Worm (Caenorhabditis elegans) whole organism, young adult: ENCODE results near the gene F44D12.6.

ENCODE experiments used
- B0019.2 ChIP-seq: fragments of 200-800 bp; sonication (Bioruptor generic); conservative IDR thresholded peaks from 2 replicates; pipeline ENCODE4 v1.3.6; 2022; ENCODE audit warnings: missing genetic modification reagents, missing genetic modification characterization, missing compliant biosample characterization
- B0261.1 ChIP-seq: sonication (generic microtip); optimal IDR thresholded peaks from 2 replicates; lab custom pipeline; 2016; ENCODE audit warnings: mild to moderate bottlenecking, missing genetic modification characterization, moderate library complexity, missing compliant biosample characterization
- C06A6.2 ChIP-seq: fragments of 200-800 bp; sonication (Bioruptor generic); conservative IDR thresholded peaks from 2 replicates; pipeline ENCODE4 v1.3.6; 2022; ENCODE audit warnings: missing genetic modification characterization, missing compliant biosample characterization
- D2030.7 ChIP-seq: fragments of 200-800 bp; sonication (Bioruptor generic); IDR thresholded peaks from 2 replicates; pipeline ENCODE4 v1.3.6; 2022; ENCODE audit warnings: missing genetic modification reagents, missing genetic modification characterization, missing compliant biosample characterization
- F10E7.11 ChIP-seq: sonication (generic microtip); optimal IDR thresholded peaks from 2 replicates; lab custom pipeline; 2017; ENCODE audit warnings: mild to moderate bottlenecking, missing genetic modification characterization, moderate library complexity, missing compliant biosample characterization
- F22D6.2 ChIP-seq: sonication (generic microtip); optimal IDR thresholded peaks from 2 replicates; lab custom pipeline; 2016; ENCODE audit warnings: mild to moderate bottlenecking, missing genetic modification characterization, missing compliant biosample characterization
- F23B12.7 ChIP-seq: sonication (generic microtip); optimal IDR thresholded peaks from 2 replicates; lab custom pipeline; 2017; ENCODE audit warnings: missing genetic modification characterization, mild to moderate bottlenecking, missing compliant biosample characterization, antibody characterized with exemption, moderate library complexity; ENCODE audit not compliant: insufficient read depth
- F33H1.4 ChIP-seq: fragments of 200-800 bp; sonication (Bioruptor generic); IDR thresholded peaks from 2 replicates; pipeline ENCODE4 v1.3.6; 2022; ENCODE audit warnings: missing genetic modification reagents, missing genetic modification characterization, missing compliant biosample characterization
- F49E8.2 ChIP-seq: sonication (generic microtip); optimal IDR thresholded peaks from 3 replicates; lab custom pipeline; 2017; ENCODE audit warnings: missing genetic modification characterization, mild to moderate bottlenecking, missing compliant biosample characterization, antibody characterized with exemption, moderate library complexity; ENCODE audit not compliant: insufficient read depth
- F52B5.7 ChIP-seq: sonication (generic microtip); optimal IDR thresholded peaks from 2 replicates; lab custom pipeline; 2016; ENCODE audit warnings: mild to moderate bottlenecking, missing genetic modification characterization, missing compliant biosample characterization
- F55B11.4 ChIP-seq: sonication (generic microtip); optimal IDR thresholded peaks from 2 replicates; lab custom pipeline; 2016; ENCODE audit warnings: missing compliant biosample characterization, missing genetic modification characterization, borderline replicate concordance; ENCODE audit not compliant: insufficient read depth
- F57C9.4 ChIP-seq: sonication (generic microtip); optimal IDR thresholded peaks from 2 replicates; lab custom pipeline; 2017; ENCODE audit warnings: mild to moderate bottlenecking, missing genetic modification characterization, missing compliant biosample characterization
- Y56A3A.18 ChIP-seq: fragments of 200-800 bp; sonication (Bioruptor generic); IDR thresholded peaks from 2 replicates; pipeline ENCODE4 v1.3.6; 2022; ENCODE audit warnings: missing genetic modification reagents, missing genetic modification characterization, missing compliant biosample characterization
- Y67H2A.10 ChIP-seq: fragments of 200-800 bp; sonication (Bioruptor generic); conservative IDR thresholded peaks from 2 replicates; pipeline ENCODE4 v1.3.6; 2022; ENCODE audit warnings: missing genetic modification reagents, missing genetic modification characterization, missing compliant biosample characterization
- ama-1 ChIP-seq, 3 experiments: fragments of 150-350 bp in 1 of 3; sonication (generic microtip) in 2 of 3; optimal IDR thresholded peaks; 2 replicates each; lab custom pipeline; 2014 to 2018; ENCODE audit warnings: missing biosample characterization in 2 of 3, missing genetic modification characterization in 2 of 3, missing genetic modification reagents in 2 of 3
- aptf-3 ChIP-seq: fragments of 200-800 bp; sonication (Bioruptor generic); IDR thresholded peaks from 2 replicates; pipeline ENCODE4 v1.3.6; 2022; ENCODE audit warnings: missing genetic modification characterization, missing compliant biosample characterization
- atf-7 ChIP-seq: sonication (generic microtip); optimal IDR thresholded peaks from 2 replicates; lab custom pipeline; 2017; ENCODE audit warnings: mild to moderate bottlenecking, missing genetic modification characterization, missing compliant biosample characterization
- attf-5 ChIP-seq: fragments of 200-800 bp; sonication (Bioruptor generic); optimal IDR thresholded peaks from 2 replicates; lab custom pipeline; 2018; ENCODE audit warnings: mild to moderate bottlenecking, missing genetic modification characterization, missing compliant biosample characterization
- cebp-2 ChIP-seq: fragments of 200-800 bp; sonication (Bioruptor generic); IDR thresholded peaks from 2 replicates; pipeline ENCODE4 v1.3.6; 2022; ENCODE audit warnings: missing genetic modification characterization, missing compliant biosample characterization
- ceh-58 ChIP-seq: fragments of 200-800 bp; sonication (Bioruptor generic); IDR thresholded peaks from 2 replicates; pipeline ENCODE4 v1.3.6; 2022; ENCODE audit warnings: missing genetic modification characterization, missing compliant biosample characterization
- ceh-79 ChIP-seq: sonication (generic microtip); optimal IDR thresholded peaks from 2 replicates; lab custom pipeline; 2017; ENCODE audit warnings: mild to moderate bottlenecking, missing genetic modification characterization, missing compliant biosample characterization
- ceh-91 ChIP-seq: fragments of 200-800 bp; sonication (Bioruptor generic); IDR thresholded peaks from 2 replicates; pipeline ENCODE4 v1.3.6; 2022; ENCODE audit warnings: missing genetic modification reagents, missing genetic modification characterization, missing compliant biosample characterization
- die-1 ChIP-seq: sonication (generic microtip); optimal IDR thresholded peaks from 2 replicates; lab custom pipeline; 2016; ENCODE audit warnings: missing genotype, mild to moderate bottlenecking, missing genetic modification characterization, missing compliant biosample characterization
- dox-1 ChIP-seq: fragments of 200-800 bp; sonication (Bioruptor generic); IDR thresholded peaks from 2 replicates; pipeline ENCODE4 v1.3.6; 2022; ENCODE audit warnings: missing genetic modification reagents, missing genetic modification characterization, missing compliant biosample characterization
- dpl-1 ChIP-seq: fragments of 150-350 bp; optimal IDR thresholded peaks from 2 replicates; lab custom pipeline; 2014; ENCODE audit warnings: missing biosample characterization, missing genetic modification reagents, missing genetic modification characterization
- egl-18 ChIP-seq: fragments of 200-800 bp; sonication (Bioruptor generic); IDR thresholded peaks from 2 replicates; pipeline ENCODE4 v1.3.6; 2022; ENCODE audit warnings: missing genetic modification reagents, missing genetic modification characterization, missing compliant biosample characterization
- egrh-3 ChIP-seq: fragments of 200-800 bp; sonication (Bioruptor generic); IDR thresholded peaks from 2 replicates; pipeline ENCODE4 v1.3.6; 2022; ENCODE audit warnings: missing genetic modification reagents, missing genetic modification characterization, missing compliant biosample characterization
- ekl-4 ChIP-seq: fragments of 200-800 bp; sonication (Bioruptor generic); IDR thresholded peaks from 2 replicates; pipeline ENCODE4 v1.3.6; 2022; ENCODE audit warnings: missing genetic modification reagents, missing genetic modification characterization, missing compliant biosample characterization
- ets-4 ChIP-seq: fragments of 200-800 bp; sonication (Bioruptor generic); optimal IDR thresholded peaks from 2 replicates; lab custom pipeline; 2018; ENCODE audit warnings: mild to moderate bottlenecking, missing genetic modification characterization, missing compliant biosample characterization
- gei-17 ChIP-seq: fragments of 200-800 bp; sonication (Bioruptor generic); optimal IDR thresholded peaks from 2 replicates; lab custom pipeline; 2018; ENCODE audit warnings: mild to moderate bottlenecking, missing genetic modification characterization, missing compliant biosample characterization
- hrde-1 ChIP-seq: sonication (generic microtip); optimal IDR thresholded peaks from 2 replicates; lab custom pipeline; 2016; ENCODE audit warnings: missing genetic modification characterization, mild to moderate bottlenecking, missing compliant biosample characterization, moderate library complexity, missing genotype, missing genetic modification reagents, borderline replicate concordance
- hsf-1 ChIP-seq: fragments of 200-800 bp; sonication (Bioruptor generic); IDR thresholded peaks from 2 replicates; pipeline ENCODE4 v1.3.6; 2022; ENCODE audit warnings: missing genetic modification reagents, missing genetic modification characterization, missing compliant biosample characterization
- lag-1 ChIP-seq: fragments of 200-800 bp; sonication (Bioruptor generic); IDR thresholded peaks from 2 replicates; pipeline ENCODE4 v1.3.6; 2022; ENCODE audit warnings: missing genetic modification reagents, missing genetic modification characterization, missing compliant biosample characterization
- lin-40 ChIP-seq: sonication (generic microtip); optimal IDR thresholded peaks from 2 replicates; lab custom pipeline; 2016; ENCODE audit warnings: missing genetic modification characterization, mild to moderate bottlenecking, missing compliant biosample characterization, missing genotype, missing genetic modification reagents
- mel-28 ChIP-seq: sonication (generic microtip); optimal IDR thresholded peaks from 2 replicates; lab custom pipeline; 2016; ENCODE audit warnings: borderline replicate concordance, mild to moderate bottlenecking, missing genetic modification characterization, missing compliant biosample characterization
- mes-4 ChIP-seq: sonication (generic microtip); optimal IDR thresholded peaks from 2 replicates; lab custom pipeline; 2016; ENCODE audit warnings: missing genotype, missing genetic modification characterization, missing compliant biosample characterization
- nfya-2 ChIP-seq: fragments of 200-800 bp; sonication (Bioruptor generic); IDR thresholded peaks from 2 replicates; pipeline ENCODE4 v1.3.6; 2022; ENCODE audit warnings: missing genetic modification reagents, missing genetic modification characterization, missing compliant biosample characterization
- nfyb-1 ChIP-seq: fragments of 200-800 bp; sonication (Bioruptor generic); IDR thresholded peaks from 2 replicates; pipeline ENCODE4 v1.3.6; 2022; ENCODE audit warnings: missing genetic modification reagents, missing genetic modification characterization, missing compliant biosample characterization
- nhr-27 ChIP-seq: fragments of 200-800 bp; sonication (Bioruptor generic); optimal IDR thresholded peaks from 2 replicates; lab custom pipeline; 2018; ENCODE audit warnings: mild to moderate bottlenecking, missing genetic modification characterization, moderate library complexity, missing compliant biosample characterization
- rcor-1 ChIP-seq: fragments of 200-800 bp; sonication (Bioruptor generic); IDR thresholded peaks from 2 replicates; pipeline ENCODE4 v1.3.6; 2022; ENCODE audit warnings: missing genetic modification reagents, missing genetic modification characterization, missing compliant biosample characterization
- sdz-38 ChIP-seq: sonication (generic microtip); optimal IDR thresholded peaks from 2 replicates; lab custom pipeline; 2016; ENCODE audit warnings: missing genotype, missing genetic modification characterization, missing compliant biosample characterization
- sea-2 ChIP-seq: fragments of 200-800 bp; sonication (Bioruptor generic); IDR thresholded peaks from 2 replicates; pipeline ENCODE4 v1.3.6; 2022; ENCODE audit warnings: missing genetic modification characterization, missing compliant biosample characterization
- sptf-2 ChIP-seq: fragments of 200-800 bp; sonication (Bioruptor generic); optimal IDR thresholded peaks from 2 replicates; lab custom pipeline; 2018; ENCODE audit warnings: mild to moderate bottlenecking, missing genetic modification characterization, missing compliant biosample characterization
- tbp1 ChIP-seq: fragments of 200-800 bp; sonication (Bioruptor generic); optimal IDR thresholded peaks from 2 replicates; lab custom pipeline; 2018; ENCODE audit warnings: mild to moderate bottlenecking, missing genetic modification characterization, missing compliant biosample characterization
- tlf-1 ChIP-seq: fragments of 200-800 bp; sonication (Bioruptor generic); optimal IDR thresholded peaks from 2 replicates; lab custom pipeline; 2018; ENCODE audit warnings: mild to moderate bottlenecking, missing genetic modification characterization, missing compliant biosample characterization
- xnd-1 ChIP-seq: sonication (generic microtip); optimal IDR thresholded peaks from 2 replicates; lab custom pipeline; 2016; ENCODE audit warnings: missing genotype, missing genetic modification reagents, missing genetic modification characterization, missing compliant biosample characterization
- ztf-22 ChIP-seq: fragments of 200-800 bp; sonication (Bioruptor generic); optimal IDR thresholded peaks from 2 replicates; lab custom pipeline; 2018; ENCODE audit warnings: mild to moderate bottlenecking, missing genetic modification characterization, moderate library complexity, missing compliant biosample characterization
- ztf-25 ChIP-seq: fragments of 200-800 bp; sonication (Bioruptor generic); IDR thresholded peaks from 2 replicates; pipeline ENCODE4 v1.3.6; 2022; ENCODE audit warnings: missing genetic modification reagents, missing genetic modification characterization, missing compliant biosample characterization

Gene F44D12.6

DNA sequence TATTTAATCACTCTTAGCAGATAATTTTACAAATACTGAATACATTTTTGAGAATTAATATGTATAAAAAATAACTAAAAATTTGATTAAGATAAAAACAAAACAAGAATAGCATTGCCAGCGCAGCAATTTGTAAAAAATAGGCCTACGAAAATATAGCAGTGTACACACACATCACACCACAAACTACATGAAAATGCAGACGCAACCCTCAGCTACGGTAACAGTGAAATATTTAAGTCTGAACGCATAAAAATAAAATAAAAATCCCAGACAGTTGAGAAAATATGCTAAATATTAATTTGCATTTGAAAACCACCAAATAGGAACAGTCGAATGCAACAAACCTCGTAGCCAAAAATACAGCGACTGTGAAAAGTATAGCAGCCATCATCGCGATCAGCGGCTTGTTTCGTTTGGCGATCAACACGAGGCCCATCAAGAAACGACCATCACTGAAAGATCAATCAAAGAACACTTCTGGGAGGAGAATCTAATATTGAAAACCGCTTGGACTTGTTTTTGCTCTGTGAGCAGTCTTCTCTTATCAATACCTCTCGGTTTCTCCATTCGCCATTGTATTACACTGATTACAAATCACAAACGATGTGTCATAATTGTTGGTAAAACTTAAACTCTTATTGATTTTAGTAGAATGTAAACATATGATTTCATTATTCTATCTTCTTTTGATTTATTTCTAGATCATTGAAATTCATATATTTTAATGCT lies 34.5 kb upstream of the F44D12.6 start, which contains the start of gene pyp-1 (continued):
- TF ChIP-seq ekl-4 (no peak), sea-2 (GFP tag; lab: Robert Waterston, UW) (no peak), F23B12.7 (tag; lab: Kevin White, UChicago) (peak; percentile 17), ztf-22 (GFP tag; lab: Kevin White, UChicago) (no peak), egl-18 (no peak), xnd-1 (tag; lab: Kevin White, UChicago) (peak; percentile 85), nfya-2 (GFP tag; lab: Robert Waterston, UW) (no peak), F57C9.4 (tag; lab: Kevin White, UChicago) (no peak), rcor-1 (GFP tag; lab: Robert Waterston, UW) (0 out of 2 replicates have a peak, but pooled peaks have one; percentile 24), ceh-91 (GFP tag; lab: Robert Waterston, UW) (peak; percentile 50; the same call in 1 of the 2 replicates), die-1 (tag; lab: Kevin White, UChicago) (no peak), mel-28 (tag; lab: Kevin White, UChicago) (no peak), aptf-3 (no peak), sdz-38 (tag; lab: Kevin White, UChicago) (no peak), F52B5.7 (tag; lab: Kevin White, UChicago) (no peak), ets-4 (GFP tag; lab: Kevin White, UChicago) (no peak), C06A6.2 (GFP tag; lab: Robert Waterston, UW) (no peak), gei-17 (GFP tag; lab: Kevin White, UChicago) (no peak), F10E7.11 (tag; lab: Kevin White, UChicago) (no peak), F55B11.4 (tag; lab: Kevin White, UChicago) (no peak), ama-1 (optimal IDR thresholded peaks at IDR 0.05; lab: Kevin White, UChicago) (no peak), ama-1 (GFP tag; optimal IDR thresholded peaks at IDR 0.05; lab: Kevin White, UChicago) (no peak), B0019.2 (GFP tag; lab: Robert Waterston, UW) (no peak), tbp1 (GFP tag; lab: Kevin White, UChicago) (no peak), F49E8.2 (peak; percentile 8), sptf-2 (no peak), nfyb-1 (GFP tag; lab: Robert Waterston, UW) (no peak), dox-1 (GFP tag; lab: Robert Waterston, UW) (no peak), Y67H2A.10 (no peak), dpl-1 (GFP tag; lab: Kevin White, UChicago) (peak; percentile 23), nhr-27 (tag; lab: Kevin White, UChicago) (no peak), ceh-58 (GFP tag; lab: Robert Waterston, UW) (no peak), ztf-25 (GFP tag; lab: Robert Waterston, UW) (no peak), attf-5 (GFP tag; lab: Kevin White, UChicago) (no peak), egrh-3 (GFP tag; lab: Robert Waterston, UW) (no peak), hrde-1 (tag; lab: Kevin White, UChicago) (no peak), cebp-2 (GFP tag; lab: Robert Waterston, UW) (no peak), tlf-1 (no peak), F33H1.4 (GFP tag; lab: Robert Waterston, UW) (peak; percentile 46; the same call in 1 of the 2 replicates), mes-4 (tag; lab: Kevin White, UChicago) (no peak), D2030.7 (GFP tag; lab: Robert Waterston, UW) (0 out of 2 replicates have a peak, but pooled peaks have one; percentile 19), lag-1 (GFP tag; lab: Robert Waterston, UW) (no peak), lin-40 (tag; lab: Kevin White, UChicago) (no peak), Y56A3A.18 (GFP tag; lab: Robert Waterston, UW) (no peak), F22D6.2 (tag; lab: Kevin White, UChicago) (no peak), B0261.1 (tag; lab: Kevin White, UChicago) (no peak), hsf-1 (GFP tag; lab: Robert Waterston, UW) (no peak), atf-7 (tag; lab: Kevin White, UChicago) (no peak), ceh-79 (tag; lab: Kevin White, UChicago) (no peak)
